Worm (Caenorhabditis elegans) whole organism, mixed stage, embryonic: ENCODE results near the gene nhr-1.

Experiments
- cnd-1 ChIP-seq: fragments of 200-800 bp; sonication (Bioruptor generic); optimal IDR thresholded peaks from 2 replicates; lab custom pipeline; 2018; ENCODE audit warnings: mild to moderate bottlenecking, missing genetic modification characterization, missing compliant biosample characterization
- mab-5 ChIP-seq: fragments of 150-350 bp; optimal IDR thresholded peaks from 2 replicates; lab custom pipeline; 2014; ENCODE audit warnings: missing biosample characterization, missing genetic modification characterization
- mls-2 ChIP-seq: sonication (generic microtip); optimal IDR thresholded peaks from 2 replicates; lab custom pipeline; 2016; ENCODE audit warnings: mild to moderate bottlenecking, missing genetic modification characterization, moderate library complexity, missing compliant biosample characterization
- nhr-76 ChIP-seq: sonication (generic microtip); optimal IDR thresholded peaks from 2 replicates; lab custom pipeline; 2017; ENCODE audit warnings: missing biosample characterization, missing genetic modification characterization
- pha-4 ChIP-seq: fragments of 150-350 bp; optimal IDR thresholded peaks from 2 replicates; lab custom pipeline; 2018; ENCODE audit warnings: missing biosample characterization, missing genetic modification reagents, missing genetic modification characterization
- snpc-4 ChIP-seq: fragments of 150-350 bp; optimal IDR thresholded peaks from 2 replicates; lab custom pipeline; 2014; ENCODE audit warnings: missing biosample characterization, missing genetic modification characterization
- unc-62 ChIP-seq: fragments of 150-350 bp; optimal IDR thresholded peaks from 2 replicates; lab custom pipeline; 2014; ENCODE audit warnings: missing biosample characterization, missing genetic modification reagents, missing genetic modification characterization

DNA sequence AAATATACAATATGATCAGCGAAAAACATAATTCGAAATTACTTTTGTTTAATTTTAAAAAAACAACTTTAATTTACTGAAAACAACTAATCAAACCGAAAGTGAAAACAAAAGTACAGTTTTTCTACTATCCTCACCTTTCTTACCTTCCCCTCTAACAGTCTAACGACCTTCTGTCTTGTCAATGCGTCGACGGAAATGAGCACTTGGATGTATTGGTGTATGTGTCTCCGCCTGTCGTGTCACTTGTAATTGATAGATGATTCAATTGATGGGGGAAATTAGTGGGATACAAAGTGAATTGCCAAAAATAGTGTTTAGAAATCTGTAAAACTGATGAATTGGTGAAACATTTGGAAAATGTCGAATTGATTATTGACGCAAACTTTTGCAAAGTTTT is 49.5 kb downstream of the nhr-1 start, which contains the start of gene F31A3.5:
- no peak for TF ChIP-seq nhr-76 (tag; lab: Kevin White, UChicago)
- no peak for TF ChIP-seq pha-4 (tag; lab: Kevin White, UChicago)
- TF ChIP-seq mls-2, result no peak
- no peak for TF ChIP-seq snpc-4
- TF ChIP-seq mab-5, result no peak
- peak; percentile 67 for TF ChIP-seq unc-62 (GFP tag; lab: Kevin White, UChicago)
- no peak for TF ChIP-seq cnd-1
